Worm (Caenorhabditis elegans): ENCODE data around the gene T05B9.1.

T05B9.1 gene

DNA sequence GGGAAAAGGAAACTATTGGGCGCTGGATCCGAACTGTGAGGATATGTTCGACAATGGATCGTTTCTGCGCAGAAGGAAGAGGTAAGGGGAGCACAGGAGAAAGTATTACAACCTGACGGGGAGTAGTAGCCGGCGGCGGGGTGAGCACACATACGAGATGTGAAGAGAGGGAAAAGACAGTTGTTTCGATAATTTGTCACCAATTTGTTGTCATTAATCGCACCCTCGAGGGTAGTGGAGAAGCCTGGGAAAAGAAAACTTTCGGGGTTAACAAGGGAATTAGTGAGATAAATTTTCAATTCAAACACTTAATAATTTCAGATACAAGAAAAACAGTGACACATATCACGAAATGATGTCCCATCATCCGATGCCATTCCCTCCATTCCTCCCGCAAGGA is 22.0 kb upstream of the T05B9.1 start:
- no peak for TF ChIP-seq ceh-63 (GFP tag; optimal IDR thresholded peaks at IDR 0.05)
- TF ChIP-seq mep-1 (tag; optimal IDR thresholded peaks at IDR 0.05): no peak
- TF ChIP-seq sup-37 (GFP tag; optimal IDR thresholded peaks at IDR 0.05): no peak
- TF ChIP-seq ceh-88 (GFP tag; IDR thresholded peaks at IDR 0.05): no peak
- TF ChIP-seq nhr-20 (tag; optimal IDR thresholded peaks at IDR 0.05): no peak
- peak; percentile 29 for TF ChIP-seq unc-130 (tag; optimal IDR thresholded peaks at IDR 0.05)
- no peak for TF ChIP-seq vab-15 (tag; optimal IDR thresholded peaks at IDR 0.05)
- TF ChIP-seq lin-14 (GFP tag; optimal IDR thresholded peaks at IDR 0.05): no peak
- no peak for TF ChIP-seq nhr-77 (tag; optimal IDR thresholded peaks at IDR 0.05)
- no peak for TF ChIP-seq C16A3.4 (tag; optimal IDR thresholded peaks at IDR 0.05)
- no peak for TF ChIP-seq tlp-1 (tag; optimal IDR thresholded peaks at IDR 0.05)
- TF ChIP-seq efl-1 (optimal IDR thresholded peaks at IDR 0.05): no peak
- peak in 1 of 2 experiments; percentile 88 for TF ChIP-seq efl-1 (GFP tag; optimal IDR thresholded peaks at IDR 0.05 in 1 of 2)
- peak; percentile 44 for TF ChIP-seq rnt-1 (tag; optimal IDR thresholded peaks at IDR 0.05)

DNA sequence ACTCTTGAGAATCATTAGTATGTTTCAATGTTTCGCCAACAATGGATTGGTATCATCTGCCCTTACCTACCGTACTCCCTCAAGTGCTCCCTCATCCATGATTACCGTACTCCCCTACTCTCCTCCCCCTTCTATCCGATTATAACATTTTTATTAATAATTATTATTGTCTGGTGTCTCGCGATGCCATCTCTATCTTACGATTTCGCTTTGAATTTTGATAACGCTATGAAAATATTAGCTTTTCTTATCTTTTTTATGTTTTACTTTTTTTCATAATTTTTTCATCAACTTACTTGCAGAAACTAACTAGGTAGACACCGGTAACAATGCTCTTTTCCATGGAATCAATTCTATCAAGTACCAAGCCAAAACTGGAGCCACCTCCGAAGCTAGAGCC is 20.7 kb upstream of the T05B9.1 start, which contains the start of gene unc-130:
unc-130 (plus strand) TSS at position 301 of the 400 bp plus-strand sequence.
- no peak for TF ChIP-seq nhr-77 (tag; optimal IDR thresholded peaks at IDR 0.05)
- TF ChIP-seq mef-2 (tag; optimal IDR thresholded peaks at IDR 0.05): no peak
- TF ChIP-seq nhr-11 (tag; optimal IDR thresholded peaks at IDR 0.05): no peak
- no peak for TF ChIP-seq efl-3 (GFP tag; optimal IDR thresholded peaks at IDR 0.05)
- TF ChIP-seq elt-3 (tag; optimal IDR thresholded peaks at IDR 0.05): no peak
- no peak for TF ChIP-seq tlp-1 (tag; optimal IDR thresholded peaks at IDR 0.05)
- no peak for TF ChIP-seq grh-1 (GFP tag; IDR thresholded peaks at IDR 0.05)
- no peak for TF ChIP-seq lir-3 (tag; optimal IDR thresholded peaks at IDR 0.05; ENCODE audit: poor library complexity)
- no peak for TF ChIP-seq unc-30 (tag; optimal IDR thresholded peaks at IDR 0.05)
- TF ChIP-seq rnt-1 (tag; optimal IDR thresholded peaks at IDR 0.05): no peak
- no peak for TF ChIP-seq ces-1 (GFP tag; optimal IDR thresholded peaks at IDR 0.05)

DNA sequence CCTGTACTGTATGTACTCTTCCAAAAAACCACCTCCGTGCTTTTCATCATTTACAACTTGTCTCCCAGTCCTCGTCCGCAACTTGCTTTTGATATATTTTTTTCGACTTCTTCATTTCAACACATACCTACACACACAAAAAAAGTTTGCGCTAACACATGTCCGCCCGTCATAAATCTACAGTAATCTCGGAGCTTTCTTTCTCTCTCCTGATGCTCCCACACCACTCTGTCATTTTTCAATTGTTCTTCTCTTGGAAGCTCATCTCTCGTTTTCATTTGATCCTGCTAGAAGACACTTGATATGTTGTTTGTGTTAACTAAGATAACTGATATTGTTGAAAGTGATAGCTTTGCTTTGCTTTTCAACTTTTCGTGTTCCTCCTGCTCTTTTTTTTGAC is 20.2 kb upstream of the T05B9.1 start:
- TF ChIP-seq lir-3 (tag; optimal IDR thresholded peaks at IDR 0.05; ENCODE audit: poor library complexity): no peak
- no peak for TF ChIP-seq nhr-90 (tag; optimal IDR thresholded peaks at IDR 0.05; ENCODE audit: poor library complexity)
- no peak for TF ChIP-seq hpl-2 (GFP tag; optimal IDR thresholded peaks at IDR 0.05)
- TF ChIP-seq elt-3 (tag; optimal IDR thresholded peaks at IDR 0.05): no peak
- TF ChIP-seq fos-1 (tag; optimal IDR thresholded peaks at IDR 0.05): no peak
- TF ChIP-seq nhr-85 (tag): peak; percentile 54
- no peak for TF ChIP-seq fkh-10 (GFP tag; optimal IDR thresholded peaks at IDR 0.05)
- peak; percentile 45 to 84 for TF ChIP-seq lsy-2 (tag; optimal IDR thresholded peaks at IDR 0.05)
- TF ChIP-seq aha-1 (tag; optimal IDR thresholded peaks at IDR 0.05): no peak
- no peak for TF ChIP-seq ceh-88 (GFP tag; IDR thresholded peaks at IDR 0.05)
- TF ChIP-seq efl-1 (optimal IDR thresholded peaks at IDR 0.05): no peak
- no peak for TF ChIP-seq efl-1 (GFP tag; optimal IDR thresholded peaks at IDR 0.05 in 1 of 2)
- no peak for TF ChIP-seq zag-1 (tag; optimal IDR thresholded peaks at IDR 0.05)
- no peak for TF ChIP-seq ceh-90 (tag; optimal IDR thresholded peaks at IDR 0.05)
- TF ChIP-seq lin-13 (GFP tag; optimal IDR thresholded peaks at IDR 0.05): no peak
- TF ChIP-seq nhr-19 (GFP tag; conservative IDR thresholded peaks at IDR 0.05): 0 out of 2 replicates have a peak, but pooled peaks have one; percentile 12
- TF ChIP-seq rnt-1 (tag; optimal IDR thresholded peaks at IDR 0.05): peak; percentile 54
- peak; percentile 22 for TF ChIP-seq nhr-71 (tag; optimal IDR thresholded peaks at IDR 0.05)
- peak; percentile 1 for TF ChIP-seq snu-23 (GFP tag; optimal IDR thresholded peaks at IDR 0.05)
- no peak for TF ChIP-seq lin-35 (GFP tag; optimal IDR thresholded peaks at IDR 0.05)
- TF ChIP-seq nhr-20 (tag; optimal IDR thresholded peaks at IDR 0.05): no peak
- TF ChIP-seq unc-130 (tag; optimal IDR thresholded peaks at IDR 0.05): peak; percentile 94

DNA sequence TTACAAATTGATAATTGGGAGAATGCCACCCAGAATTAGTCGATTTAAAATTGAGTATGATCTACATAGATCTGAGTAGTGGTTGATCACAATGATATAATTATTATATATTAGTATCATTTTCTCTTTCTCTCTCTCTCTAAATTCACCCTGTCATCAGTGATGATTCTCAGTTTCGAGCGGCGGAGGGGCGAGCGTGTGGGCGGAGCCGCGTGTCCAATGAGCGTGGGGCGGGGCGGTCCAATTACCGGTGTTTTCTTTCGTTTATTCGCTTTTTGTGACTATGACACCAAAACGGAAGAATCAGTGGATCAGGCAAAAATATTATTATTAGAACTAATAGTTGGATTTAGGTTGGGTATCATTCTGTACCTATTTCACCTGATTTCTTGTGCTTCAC is 19.0 kb upstream of the T05B9.1 start:
- TF ChIP-seq fkh-10 (GFP tag; optimal IDR thresholded peaks at IDR 0.05): no peak
- TF ChIP-seq dpl-1 (GFP tag; optimal IDR thresholded peaks at IDR 0.05): no peak
- TF ChIP-seq nhr-28 (tag; optimal IDR thresholded peaks at IDR 0.05): no peak
- TF ChIP-seq lsy-2 (tag; optimal IDR thresholded peaks at IDR 0.05): peak; percentile 12 to 45
- no peak for TF ChIP-seq unc-30 (tag; optimal IDR thresholded peaks at IDR 0.05)
- TF ChIP-seq pag-3 (tag; optimal IDR thresholded peaks at IDR 0.05; ENCODE audit: borderline replicate concordance, insufficient read depth): no peak
- TF ChIP-seq lin-13 (GFP tag; optimal IDR thresholded peaks at IDR 0.05): no peak
- no peak for TF ChIP-seq fkh-8 (tag; optimal IDR thresholded peaks at IDR 0.05)
- no peak for TF ChIP-seq lin-35 (GFP tag; optimal IDR thresholded peaks at IDR 0.05)
- TF ChIP-seq hlh-17 (GFP tag; optimal IDR thresholded peaks at IDR 0.05; ENCODE audit: borderline replicate concordance): no peak
- no peak for TF ChIP-seq Y116A8C.19 (tag; optimal IDR thresholded peaks at IDR 0.05; ENCODE audit: borderline replicate concordance)
- TF ChIP-seq efl-1 (optimal IDR thresholded peaks at IDR 0.05): no peak
- no peak for TF ChIP-seq efl-1 (GFP tag; optimal IDR thresholded peaks at IDR 0.05 in 1 of 2)
- TF ChIP-seq swsn-7 (tag; optimal IDR thresholded peaks at IDR 0.05): no peak
- TF ChIP-seq nhr-12 (tag; optimal IDR thresholded peaks at IDR 0.05): no peak
- no peak for TF ChIP-seq ets-5 (GFP tag; IDR thresholded peaks at IDR 0.05)
- no peak for TF ChIP-seq tlp-1 (tag; optimal IDR thresholded peaks at IDR 0.05)
- peak; percentile 6 for TF ChIP-seq tbx-2 (tag; optimal IDR thresholded peaks at IDR 0.05)
- no peak for TF ChIP-seq elt-2 (tag; optimal IDR thresholded peaks at IDR 0.05)

All from whole organism, L1 larva.